Fruit fly (Drosophila melanogaster): ENCODE data around the gene Brd7-9.

DNA sequence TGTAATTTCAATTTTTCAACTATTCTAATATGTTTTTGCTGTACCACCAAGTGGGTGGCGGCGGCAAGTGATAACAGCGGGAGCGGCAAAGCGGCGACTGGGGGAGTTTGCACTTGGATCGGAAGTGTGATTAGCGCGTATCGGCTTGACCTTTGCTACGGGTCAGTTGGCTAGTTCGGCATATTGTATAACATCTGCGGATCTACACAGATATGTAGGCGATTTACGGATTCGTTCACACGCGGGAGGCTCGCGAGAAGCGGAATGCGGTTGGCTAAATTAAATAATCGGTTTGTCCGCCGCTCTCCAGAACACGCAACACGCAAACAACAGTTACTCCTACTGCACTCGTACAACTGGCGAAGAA lies 7.4 kb downstream of the Brd7-9 start:
- no peak for TF ChIP-seq CTCF (optimal IDR thresholded peaks at IDR 0.05)
- no peak for TF ChIP-seq CG8478 (optimal IDR thresholded peaks at IDR 0.05)
